Fruit fly (Drosophila melanogaster): ENCODE measurements around the gene RPA2.

The RPA2 gene

dm6 chr2L:20896681-20897341 is 29.1 kb downstream of the RPA2 start (continued):
- TF ChIP-seq PHDP (tag; optimal IDR thresholded peaks at IDR 0.05): peak; percentile 34
- no peak for TF ChIP-seq pan (optimal IDR thresholded peaks at IDR 0.05)
- peak in 1 of 2 experiments; percentile 13 for TF ChIP-seq pan (GFP tag; optimal IDR thresholded peaks at IDR 0.05 in 1 of 2, IDR thresholded peaks at IDR 0.05 in 1 of 2)
- TF ChIP-seq CG6813 (GFP tag; optimal IDR thresholded peaks at IDR 0.05): peak; percentile 60
- TF ChIP-seq sens (GFP tag): peak; percentile 88
- peak; percentile 59 for TF ChIP-seq nerfin-1 (tag; optimal IDR thresholded peaks at IDR 0.05)
- peak; percentile 21 for TF ChIP-seq Six4 (GFP tag; optimal IDR thresholded peaks at IDR 0.05)
- peak; percentile 46 for TF ChIP-seq Fer1 (GFP tag; optimal IDR thresholded peaks at IDR 0.05)
- TF ChIP-seq CG14014 (GFP tag; IDR thresholded peaks at IDR 0.05): peak; percentile 68; the same call in 1 of the 2 replicates
- peak; percentile 26 for TF ChIP-seq CG33213 (GFP tag; optimal IDR thresholded peaks at IDR 0.05)
- peak; percentile 13 for TF ChIP-seq Mes4 (GFP tag; optimal IDR thresholded peaks at IDR 0.05)
- peak; percentile 32 for TF ChIP-seq ac (GFP tag; optimal IDR thresholded peaks at IDR 0.05)
- TF ChIP-seq CG17912 (GFP tag; optimal IDR thresholded peaks at IDR 0.05): peak; percentile 93
- peak; percentile 53 for TF ChIP-seq odd (GFP tag; optimal IDR thresholded peaks at IDR 0.05)
- peak in 1 of 3 experiments; percentile 10 for TF ChIP-seq lola (GFP tag; optimal IDR thresholded peaks at IDR 0.05)
- no peak for TF ChIP-seq CG4360 (GFP tag; IDR thresholded peaks at IDR 0.05)
- no peak for TF ChIP-seq Dek (tag; optimal IDR thresholded peaks at IDR 0.05)
- no peak for TF ChIP-seq Lim3 (GFP tag; IDR thresholded peaks at IDR 0.05)
- TF ChIP-seq gcm (GFP tag; optimal IDR thresholded peaks at IDR 0.05): peak; percentile 59
- TF ChIP-seq CG2875 (GFP tag; optimal IDR thresholded peaks at IDR 0.05): peak; percentile 65
- peak; percentile 56 for TF ChIP-seq oc (tag; optimal IDR thresholded peaks at IDR 0.05)
- TF ChIP-seq Lhr (GFP tag; optimal IDR thresholded peaks at IDR 0.05): peak; percentile 63
- TF ChIP-seq pfk (GFP tag; optimal IDR thresholded peaks at IDR 0.05): peak; percentile 40
- TF ChIP-seq unc-4 (GFP tag; IDR thresholded peaks at IDR 0.05; ENCODE audit: partially characterized antibody): no peak
- TF ChIP-seq pum (GFP tag; optimal IDR thresholded peaks at IDR 0.05): no peak
- TF ChIP-seq dmrt99B (tag; optimal IDR thresholded peaks at IDR 0.05): peak; percentile 47
- TF ChIP-seq dpn (GFP tag; optimal IDR thresholded peaks at IDR 0.05): no peak
- TF ChIP-seq Sry-δ (GFP tag; optimal IDR thresholded peaks at IDR 0.05): no peak
- TF ChIP-seq CG31365 (tag; optimal IDR thresholded peaks at IDR 0.05): peak; percentile 43
- TF ChIP-seq pros (GFP tag; optimal IDR thresholded peaks at IDR 0.05): no peak
- peak; percentile 37 for TF ChIP-seq BtbVII (GFP tag; optimal IDR thresholded peaks at IDR 0.05)
- TF ChIP-seq HHEX (GFP tag; optimal IDR thresholded peaks at IDR 0.05): peak; percentile 69
- TF ChIP-seq mirr (GFP tag; optimal IDR thresholded peaks at IDR 0.05): peak; percentile 62
- TF ChIP-seq Asciz (GFP tag; optimal IDR thresholded peaks at IDR 0.05): peak; percentile 87
- TF ChIP-seq CG1233 (GFP tag; optimal IDR thresholded peaks at IDR 0.05): peak; percentile 78
- TF ChIP-seq insv (GFP tag; optimal IDR thresholded peaks at IDR 0.05): peak in 1 of 2 experiments; percentile 41
- TF ChIP-seq CG15269 (tag; optimal IDR thresholded peaks at IDR 0.05): peak; percentile 32
- no peak for TF ChIP-seq lilli (GFP tag; optimal IDR thresholded peaks at IDR 0.05)
- TF ChIP-seq bsh (GFP tag; optimal IDR thresholded peaks at IDR 0.05): peak in 1 of 2 experiments; percentile 66
- TF ChIP-seq ken (GFP tag; IDR thresholded peaks at IDR 0.05): 0 out of 3 replicates have a peak, but pooled peaks have one; percentile 5
- TF ChIP-seq Meics (GFP tag; optimal IDR thresholded peaks at IDR 0.05): no peak
- peak; percentile 14 for TF ChIP-seq CTCF (GFP tag; optimal IDR thresholded peaks at IDR 0.05)
- TF ChIP-seq CG33557 (GFP tag; optimal IDR thresholded peaks at IDR 0.05): peak; percentile 54
- TF ChIP-seq Vsx1 (GFP tag; optimal IDR thresholded peaks at IDR 0.05): peak; percentile 76
- TF ChIP-seq gsb-n (tag; optimal IDR thresholded peaks at IDR 0.05): peak; percentile 11
- peak; percentile 5 for TF ChIP-seq sug (tag; optimal IDR thresholded peaks at IDR 0.05)
- TF ChIP-seq gro (GFP tag; optimal IDR thresholded peaks at IDR 0.05): peak; percentile 11
- TF ChIP-seq MTF-1 (GFP tag; optimal IDR thresholded peaks at IDR 0.05; ENCODE audit: borderline replicate concordance): peak; percentile 77
- peak; percentile 78 for TF ChIP-seq CG17568 (GFP tag; optimal IDR thresholded peaks at IDR 0.05)
